Worm (Caenorhabditis elegans) whole organism, L1 larva: ENCODE results near the gene wht-6.
A peak's percentile ranks its signal among the peaks of the same experiment; 100 is the strongest.

ENCODE experiments used
- C04F5.9 ChIP-seq: sonication (generic microtip); optimal IDR thresholded peaks from 2 replicates; lab custom pipeline; 2016; ENCODE audit warnings: missing genetic modification characterization, missing compliant biosample characterization
- C16A3.4 ChIP-seq: fragments of 150-350 bp; optimal IDR thresholded peaks from 2 replicates; lab custom pipeline; 2014; ENCODE audit warnings: missing biosample characterization, missing genetic modification characterization
- Y116A8C.19 ChIP-seq: sonication (generic microtip); optimal IDR thresholded peaks from 2 replicates; lab custom pipeline; 2016; ENCODE audit warnings: missing compliant biosample characterization, missing genetic modification characterization, borderline replicate concordance
- alr-1 ChIP-seq: fragments of 200-800 bp; sonication (Bioruptor generic); optimal IDR thresholded peaks from 2 replicates; lab custom pipeline; 2018; ENCODE audit warnings: borderline replicate concordance, mild to moderate bottlenecking, missing genetic modification characterization, missing compliant biosample characterization
- aly-2 ChIP-seq: fragments of 150-350 bp; optimal IDR thresholded peaks from 2 replicates; lab custom pipeline; 2014; ENCODE audit warnings: missing biosample characterization, missing genetic modification characterization
- ama-1 ChIP-seq: fragments of 150-350 bp; optimal IDR thresholded peaks from 2 replicates; lab custom pipeline; 2014
- blmp-1 ChIP-seq: fragments of 150-350 bp; optimal IDR thresholded peaks from 2 replicates; lab custom pipeline; 2014; ENCODE audit warnings: missing biosample characterization, missing genetic modification characterization
- ceh-63 ChIP-seq: fragments of 200-800 bp; sonication (Bioruptor generic); optimal IDR thresholded peaks from 2 replicates; lab custom pipeline; 2018; ENCODE audit warnings: mild to moderate bottlenecking, missing genetic modification characterization, missing compliant biosample characterization
- ceh-8 ChIP-seq: fragments of 200-800 bp; sonication (Bioruptor generic); optimal IDR thresholded peaks from 2 replicates; lab custom pipeline; 2018; ENCODE audit warnings: mild to moderate bottlenecking, missing genetic modification characterization, moderate library complexity, missing compliant biosample characterization
- ceh-88 ChIP-seq: fragments of 200-800 bp; sonication (Bioruptor generic); IDR thresholded peaks from 2 replicates; pipeline ENCODE4 v1.3.6; 2022; ENCODE audit warnings: missing genetic modification characterization, missing compliant biosample characterization
- dsc-1 ChIP-seq: sonication (generic microtip); optimal IDR thresholded peaks from 2 replicates; lab custom pipeline; 2016; ENCODE audit warnings: mild to moderate bottlenecking, missing genetic modification characterization, missing compliant biosample characterization
- efl-3 ChIP-seq: fragments of 200-800 bp; sonication (Bioruptor generic); optimal IDR thresholded peaks from 2 replicates; lab custom pipeline; 2018; ENCODE audit warnings: mild to moderate bottlenecking, missing genetic modification characterization, missing compliant biosample characterization
- egl-13 ChIP-seq: sonication (generic microtip); optimal IDR thresholded peaks from 2 replicates; lab custom pipeline; 2016; ENCODE audit warnings: missing genotype, missing genetic modification reagents, missing genetic modification characterization, missing compliant biosample characterization
- elt-2 ChIP-seq: sonication (generic microtip); optimal IDR thresholded peaks from 2 replicates; lab custom pipeline; 2016; ENCODE audit warnings: missing genetic modification characterization, mild to moderate bottlenecking, inconsistent platforms, missing compliant biosample characterization, missing genetic modification reagents
- elt-3 ChIP-seq, 6 experiments: fragments of 150-350 bp in 1 of 6; sonication (generic microtip); optimal IDR thresholded peaks; 2 replicates each; lab custom pipeline; 2017 to 2018; ENCODE audit warnings: missing biosample characterization in 6 of 6, missing genetic modification characterization in 6 of 6, inconsistent platforms in 1 of 6
- fkh-10 ChIP-seq: sonication (generic microtip); optimal IDR thresholded peaks from 2 replicates; lab custom pipeline; 2017; ENCODE audit warnings: missing biosample characterization, missing genetic modification reagents, missing genetic modification characterization
- fkh-4 ChIP-seq: sonication (generic microtip); optimal IDR thresholded peaks from 2 replicates; lab custom pipeline; 2016; ENCODE audit warnings: missing compliant biosample characterization, missing genetic modification characterization, borderline replicate concordance
- fos-1 ChIP-seq: fragments of 150-350 bp; optimal IDR thresholded peaks from 2 replicates; lab custom pipeline; 2014; ENCODE audit warnings: missing biosample characterization, missing genetic modification characterization
- grh-1 ChIP-seq: fragments of 200-800 bp; sonication (Bioruptor generic); IDR thresholded peaks from 2 replicates; pipeline ENCODE4 v1.3.6; 2022; ENCODE audit warnings: missing genetic modification reagents, missing genetic modification characterization, missing compliant biosample characterization
- hpl-2 ChIP-seq: fragments of 150-350 bp; optimal IDR thresholded peaks from 2 replicates; lab custom pipeline; 2014; ENCODE audit warnings: missing biosample characterization, missing genetic modification reagents, missing genetic modification characterization
- irx-1 ChIP-seq: sonication (generic microtip); optimal IDR thresholded peaks from 2 replicates; lab custom pipeline; 2016; ENCODE audit warnings: missing genetic modification characterization, missing compliant biosample characterization
- jun-1 ChIP-seq: fragments of 150-350 bp; optimal IDR thresholded peaks from 2 replicates; lab custom pipeline; 2014; ENCODE audit warnings: missing biosample characterization, missing genetic modification reagents, missing genetic modification characterization
- lin-13 ChIP-seq: fragments of 150-350 bp; optimal IDR thresholded peaks from 2 replicates; lab custom pipeline; 2014; ENCODE audit warnings: missing biosample characterization, missing genetic modification reagents, missing genetic modification characterization
- lin-14 ChIP-seq: fragments of 200-800 bp; sonication (Bioruptor generic); optimal IDR thresholded peaks from 2 replicates; lab custom pipeline; 2018; ENCODE audit warnings: mild to moderate bottlenecking, missing genetic modification characterization, moderate library complexity, missing compliant biosample characterization
- lin-35 ChIP-seq, 2 experiments: fragments of 150-350 bp; optimal IDR thresholded peaks; 2 replicates each; lab custom pipeline; 2014; ENCODE audit warnings: missing biosample characterization in 2 of 2, missing genetic modification characterization in 2 of 2, missing genetic modification reagents in 2 of 2
- lir-3 ChIP-seq: sonication (generic microtip); optimal IDR thresholded peaks from 2 replicates; lab custom pipeline; 2016; ENCODE audit warnings: mild to moderate bottlenecking, missing genetic modification characterization, moderate library complexity, missing compliant biosample characterization; ENCODE audit not compliant: poor library complexity
- lsy-2 ChIP-seq, 2 experiments: fragments of 150-350 bp; optimal IDR thresholded peaks; 2 replicates each; lab custom pipeline; 2014; ENCODE audit warnings: missing biosample characterization in 2 of 2, missing genetic modification characterization in 2 of 2
- mab-9 ChIP-seq: fragments of 200-800 bp; sonication (Bioruptor generic); IDR thresholded peaks from 2 replicates; pipeline ENCODE4 v1.3.6; 2022; ENCODE audit warnings: missing genetic modification reagents, missing genetic modification characterization, missing compliant biosample characterization
- mdl-1 ChIP-seq, 2 experiments: fragments of 150-350 bp; optimal IDR thresholded peaks; 2 replicates each; lab custom pipeline; 2014 to 2017; ENCODE audit warnings: missing biosample characterization in 2 of 2, missing genetic modification characterization in 2 of 2, inconsistent platforms in 1 of 2
- nhr-11 ChIP-seq: fragments of 150-350 bp; optimal IDR thresholded peaks from 2 replicates; lab custom pipeline; 2014; ENCODE audit warnings: missing biosample characterization, missing genetic modification characterization
- nhr-12 ChIP-seq: sonication (generic microtip); optimal IDR thresholded peaks from 2 replicates; lab custom pipeline; 2017; ENCODE audit warnings: missing biosample characterization, missing genetic modification characterization
- nhr-19 ChIP-seq: fragments of 200-800 bp; sonication (Bioruptor generic); conservative IDR thresholded peaks from 2 replicates; pipeline ENCODE4 v1.3.6; 2022; ENCODE audit warnings: missing genetic modification characterization, missing compliant biosample characterization
- nhr-20 ChIP-seq: sonication (generic microtip); optimal IDR thresholded peaks from 2 replicates; lab custom pipeline; 2016; ENCODE audit warnings: mild to moderate bottlenecking, missing genetic modification characterization, missing compliant biosample characterization
- nhr-237 ChIP-seq: fragments of 150-350 bp; optimal IDR thresholded peaks from 2 replicates; lab custom pipeline; 2014; ENCODE audit warnings: missing biosample characterization, missing genetic modification characterization
- nhr-47 ChIP-seq: sonication (generic microtip); optimal IDR thresholded peaks from 2 replicates; lab custom pipeline; 2016; ENCODE audit warnings: mild to moderate bottlenecking, missing genetic modification characterization, moderate library complexity, missing compliant biosample characterization
- nhr-71 ChIP-seq: sonication (generic microtip); optimal IDR thresholded peaks from 2 replicates; lab custom pipeline; 2016; ENCODE audit warnings: mild to moderate bottlenecking, missing genetic modification characterization, moderate library complexity, missing compliant biosample characterization
- nhr-84 ChIP-seq: sonication (generic microtip); optimal IDR thresholded peaks from 2 replicates; lab custom pipeline; 2017; ENCODE audit warnings: missing biosample characterization, missing genetic modification characterization
- nhr-85 ChIP-seq: sonication (generic microtip); peaks from one replicate; lab custom pipeline; 2016; ENCODE audit warnings: missing genetic modification characterization, inconsistent platforms, missing compliant biosample characterization
- nhr-90 ChIP-seq: sonication (generic microtip); optimal IDR thresholded peaks from 2 replicates; lab custom pipeline; 2016; ENCODE audit warnings: mild to moderate bottlenecking, missing genetic modification characterization, missing compliant biosample characterization; ENCODE audit not compliant: poor library complexity
- pax-3 ChIP-seq: fragments of 200-800 bp; sonication (Bioruptor generic); optimal IDR thresholded peaks from 2 replicates; lab custom pipeline; 2018; ENCODE audit warnings: mild to moderate bottlenecking, missing genetic modification characterization, moderate library complexity, missing compliant biosample characterization
- rnt-1 ChIP-seq: sonication (generic microtip); optimal IDR thresholded peaks from 2 replicates; lab custom pipeline; 2016; ENCODE audit warnings: mild to moderate bottlenecking, missing genetic modification characterization, moderate library complexity, missing compliant biosample characterization
- sptf-1 ChIP-seq: fragments of 150-350 bp; optimal IDR thresholded peaks from 2 replicates; lab custom pipeline; 2014; ENCODE audit warnings: missing biosample characterization, missing genetic modification characterization
- swsn-7 ChIP-seq: sonication (generic microtip); optimal IDR thresholded peaks from 2 replicates; lab custom pipeline; 2016; ENCODE audit warnings: missing genetic modification characterization, missing compliant biosample characterization
- tbx-2 ChIP-seq: sonication (generic microtip); optimal IDR thresholded peaks from 2 replicates; lab custom pipeline; 2016; ENCODE audit warnings: missing genetic modification characterization, missing compliant biosample characterization
- unc-30 ChIP-seq: sonication (generic microtip); optimal IDR thresholded peaks from 2 replicates; lab custom pipeline; 2017; ENCODE audit warnings: missing biosample characterization, missing genetic modification characterization
- unc-86 ChIP-seq: sonication (generic microtip); optimal IDR thresholded peaks from 2 replicates; lab custom pipeline; 2016; ENCODE audit warnings: missing genetic modification characterization, missing compliant biosample characterization
- vab-15 ChIP-seq: sonication (generic microtip); optimal IDR thresholded peaks from 2 replicates; lab custom pipeline; 2017; ENCODE audit warnings: missing genotype, mild to moderate bottlenecking, missing genetic modification characterization, missing compliant biosample characterization
- zip-4 ChIP-seq: fragments of 200-800 bp; sonication (Bioruptor generic); optimal IDR thresholded peaks from 2 replicates; lab custom pipeline; 2018; ENCODE audit warnings: mild to moderate bottlenecking, missing genetic modification characterization, moderate library complexity, missing compliant biosample characterization
- ztf-4 ChIP-seq: fragments of 150-350 bp; optimal IDR thresholded peaks from 2 replicates; lab custom pipeline; 2014; ENCODE audit warnings: missing biosample characterization, missing genetic modification characterization

The wht-6 gene

DNA sequence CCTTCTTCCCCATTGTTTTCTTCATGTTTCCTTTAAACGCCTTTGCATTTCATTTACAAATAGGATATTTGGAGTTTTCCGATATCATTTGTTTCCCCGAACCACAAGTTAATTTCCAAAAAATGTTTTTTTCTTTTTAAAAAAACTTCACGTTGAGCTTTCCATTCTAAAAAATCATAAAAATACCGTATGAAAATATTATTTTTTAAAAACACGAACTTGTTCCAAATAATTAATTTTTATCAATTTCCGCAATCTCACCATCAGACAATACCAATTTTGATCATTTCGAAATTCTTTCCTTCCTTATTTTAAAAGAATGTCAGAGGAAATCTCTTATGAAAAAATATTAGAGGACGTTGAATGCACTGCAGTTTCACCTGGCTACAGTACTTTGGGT is at the start of gene wht-6:
wht-6 (plus strand) TSS at position 301 of the 400 bp plus-strand sequence.
- TF ChIP-seq pax-3: no peak
- TF ChIP-seq dsc-1 (tag; lab: Kevin White, UChicago): no peak
- no peak for TF ChIP-seq zip-4 (GFP tag; lab: Kevin White, UChicago)
- no peak for TF ChIP-seq blmp-1
- TF ChIP-seq C04F5.9: no peak
- no peak for TF ChIP-seq unc-30 (tag; lab: Kevin White, UChicago)
- TF ChIP-seq fos-1 (tag; lab: Kevin White, UChicago): no peak
- no peak for TF ChIP-seq egl-13 (tag; lab: Kevin White, UChicago)
- no peak for TF ChIP-seq swsn-7
- TF ChIP-seq mab-9 (GFP tag; lab: Robert Waterston, UW): no peak

DNA sequence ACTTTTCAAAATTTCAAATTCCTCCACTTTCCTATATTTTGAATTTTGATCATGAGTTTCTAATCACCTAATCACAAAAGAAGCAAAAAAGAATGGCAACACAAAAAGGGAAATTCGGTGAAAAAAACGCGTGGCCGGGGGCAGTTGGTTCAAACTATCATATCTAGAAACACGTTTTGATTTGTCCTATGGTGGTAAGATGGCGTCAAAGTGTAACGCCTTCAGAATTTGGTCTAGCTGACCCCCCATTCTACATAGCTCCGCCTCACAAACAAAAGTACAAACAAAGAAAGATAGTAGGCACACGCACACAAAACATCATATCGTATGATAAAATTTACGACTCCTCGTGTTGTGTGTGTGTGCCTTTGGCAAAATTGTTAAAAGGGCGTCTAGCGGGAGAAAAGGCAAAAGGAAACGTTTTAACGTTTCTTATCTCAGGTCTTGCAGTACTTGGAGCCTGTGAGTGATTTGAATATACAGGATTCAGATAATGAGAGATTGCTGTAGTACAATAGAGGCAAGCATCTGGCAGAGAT is 49.5 kb upstream of the wht-6 start:
- TF ChIP-seq nhr-12 (tag; lab: Kevin White, UChicago) (no peak), rnt-1 (tag; lab: Kevin White, UChicago) (no peak), lin-13 (no peak), mab-9 (GFP tag; lab: Robert Waterston, UW) (no peak), pax-3 (no peak), nhr-90 (tag; lab: Kevin White, UChicago) (peak; percentile 35), ceh-8 (GFP tag; lab: Kevin White, UChicago) (no peak), ztf-4 (tag; lab: Kevin White, UChicago) (no peak), ceh-63 (no peak), blmp-1 (peak; percentile 36), nhr-85 (tag; lab: Kevin White, UChicago) (peak; percentile 45), grh-1 (no peak), fkh-10 (GFP tag; lab: Kevin White, UChicago) (no peak), nhr-47 (no peak), ama-1 (lab: Kevin White, UChicago) (no peak), hpl-2 (GFP tag; lab: Kevin White, UChicago) (no peak), lin-14 (GFP tag; lab: Kevin White, UChicago) (peak; percentile 41), vab-15 (tag; lab: Kevin White, UChicago) (no peak), tbx-2 (tag; lab: Kevin White, UChicago) (no peak), nhr-11 (no peak), aly-2 (tag; lab: Kevin White, UChicago) (no peak), irx-1 (tag; lab: Kevin White, UChicago) (no peak), Y116A8C.19 (tag; lab: Kevin White, UChicago) (no peak), unc-30 (tag; lab: Kevin White, UChicago) (no peak), lsy-2 (tag; optimal IDR thresholded peaks at IDR 0.05; lab: Kevin White, UChicago) (no peak), nhr-71 (tag; lab: Kevin White, UChicago) (peak; percentile 28), elt-2 (tag; lab: Kevin White, UChicago) (peak; percentile 72), nhr-19 (GFP tag; lab: Robert Waterston, UW) (peak; percentile 34), nhr-237 (tag; lab: Kevin White, UChicago) (no peak), ceh-88 (GFP tag; lab: Robert Waterston, UW) (no peak), unc-86 (tag; lab: Kevin White, UChicago) (no peak), elt-3 (tag; optimal IDR thresholded peaks at IDR 0.05; lab: Kevin White, UChicago) (no peak), zip-4 (GFP tag; lab: Kevin White, UChicago) (no peak), sptf-1 (tag; lab: Kevin White, UChicago) (no peak), egl-13 (tag; lab: Kevin White, UChicago) (no peak), nhr-20 (tag; lab: Kevin White, UChicago) (peak; percentile 16), nhr-84 (tag; lab: Kevin White, UChicago) (no peak), jun-1 (tag; lab: Kevin White, UChicago) (peak; percentile 14), lir-3 (tag; lab: Kevin White, UChicago) (no peak), fkh-4 (no peak), efl-3 (GFP tag; lab: Kevin White, UChicago) (no peak), lin-35 (GFP tag; optimal IDR thresholded peaks at IDR 0.05; lab: Kevin White, UChicago) (peak in 1 of 2 experiments; percentile 57), mdl-1 (tag; optimal IDR thresholded peaks at IDR 0.05; lab: Kevin White, UChicago) (peak in 1 of 2 experiments; percentile 31), alr-1 (tag; lab: Kevin White, UChicago) (no peak), C16A3.4 (tag; lab: Kevin White, UChicago) (no peak)
- TF ChIP-seq, all 84 proteins: peak for 11
